Fruit fly (Drosophila melanogaster) whole organism, embryonic: ENCODE results near the gene Gcna.

Experiments
- ATbp ChIP-seq: fragments of 200-800 bp; sonication (Bioruptor generic); optimal IDR thresholded peaks from 2 replicates; lab custom pipeline; 2017; ENCODE audit warnings: missing biosample characterization, mild to moderate bottlenecking, missing genetic modification characterization, missing genetic modification reagents
- Atf-2 ChIP-seq: fragments of 200-800 bp; sonication (Bioruptor generic); optimal IDR thresholded peaks from 2 replicates; lab custom pipeline; 2016; ENCODE audit warnings: missing biosample characterization, missing genetic modification characterization
- C15 ChIP-seq: fragments of 200-800 bp; sonication (Bioruptor generic); IDR thresholded peaks from 3 replicates; pipeline ENCODE4 v1.3.6; 2022; ENCODE audit warnings: missing biosample characterization, missing genetic modification characterization
- CG15696 ChIP-seq: fragments of 200-800 bp; sonication (Bioruptor generic); optimal IDR thresholded peaks from 2 replicates; lab custom pipeline; 2019; ENCODE audit warnings: missing biosample characterization, mild to moderate bottlenecking, missing genetic modification characterization, moderate library complexity
- CG17328 ChIP-seq: fragments of 200-800 bp; sonication (Bioruptor generic); IDR thresholded peaks from 2 replicates; pipeline ENCODE4 v1.3.6; 2022; ENCODE audit warnings: missing biosample characterization, missing genetic modification characterization
- CG18262 ChIP-seq: fragments of 200-800 bp; optimal IDR thresholded peaks from 3 replicates; lab custom pipeline; 2019; ENCODE audit warnings: missing biosample characterization, mild to moderate bottlenecking, missing genetic modification characterization, moderate library complexity
- CG18764 ChIP-seq: fragments of 200-800 bp; sonication (Bioruptor generic); optimal IDR thresholded peaks from 3 replicates; lab custom pipeline; 2016; ENCODE audit warnings: missing biosample characterization, missing genetic modification characterization
- CG2120 ChIP-seq: fragments of 200-800 bp; sonication (Bioruptor generic); optimal IDR thresholded peaks from 3 replicates; lab custom pipeline; 2016; ENCODE audit warnings: missing biosample characterization, missing genetic modification characterization
- CG2712 ChIP-seq: fragments of 200-800 bp; optimal IDR thresholded peaks from 3 replicates; lab custom pipeline; 2019; ENCODE audit warnings: missing biosample characterization, mild to moderate bottlenecking, missing genetic modification characterization, moderate library complexity
- CG30020 ChIP-seq: fragments of 200-800 bp; optimal IDR thresholded peaks from 2 replicates; lab custom pipeline; 2019; ENCODE audit warnings: missing biosample characterization, mild to moderate bottlenecking, missing genetic modification characterization, moderate library complexity
- CG31224 ChIP-seq: fragments of 200-800 bp; sonication (Bioruptor generic); IDR thresholded peaks from 2 replicates; pipeline ENCODE4 v1.3.6; 2022; ENCODE audit warnings: missing biosample characterization, missing genetic modification characterization
- CG31365 ChIP-seq: fragments of 200-800 bp; sonication (Bioruptor generic); optimal IDR thresholded peaks from 2 replicates; lab custom pipeline; 2018; ENCODE audit warnings: missing biosample characterization, mild to moderate bottlenecking, missing genetic modification characterization
- CG33557 ChIP-seq: fragments of 200-800 bp; sonication (Bioruptor generic); optimal IDR thresholded peaks from 2 replicates; lab custom pipeline; 2019; ENCODE audit warnings: missing biosample characterization, mild to moderate bottlenecking, missing genetic modification characterization, moderate library complexity
- CG4282 ChIP-seq: fragments of 200-800 bp; sonication (Bioruptor generic); optimal IDR thresholded peaks from 2 replicates; lab custom pipeline; 2016; ENCODE audit warnings: missing biosample characterization, missing genetic modification characterization
- CG4730 ChIP-seq: fragments of 200-800 bp; sonication (Bioruptor generic); IDR thresholded peaks from 2 replicates; pipeline ENCODE4 v1.3.6; 2022; ENCODE audit warnings: missing biosample characterization, missing genetic modification characterization
- CG6272 ChIP-seq: fragments of 200-800 bp; sonication (Bioruptor generic); IDR thresholded peaks from 2 replicates; pipeline ENCODE4 v1.3.6; 2022; ENCODE audit warnings: missing biosample characterization, missing genetic modification characterization
- CG6765 ChIP-seq: fragments of 200-800 bp; sonication (Bioruptor generic); optimal IDR thresholded peaks from 3 replicates; lab custom pipeline; 2017; ENCODE audit warnings: missing biosample characterization, mild to moderate bottlenecking, missing genetic modification characterization
- CG7271 ChIP-seq: fragments of 200-800 bp; sonication (Bioruptor generic); optimal IDR thresholded peaks from 2 replicates; lab custom pipeline; 2018; ENCODE audit warnings: missing biosample characterization, mild to moderate bottlenecking, missing genetic modification characterization, moderate library complexity
- CG7786 ChIP-seq: fragments of 200-800 bp; sonication (Bioruptor generic); optimal IDR thresholded peaks from 2 replicates; lab custom pipeline; 2016; ENCODE audit warnings: missing biosample characterization, missing genetic modification characterization
- CG7928 ChIP-seq: fragments of 200-800 bp; sonication (Bioruptor generic); optimal IDR thresholded peaks from 2 replicates; lab custom pipeline; 2017; ENCODE audit warnings: missing biosample characterization, mild to moderate bottlenecking, missing genetic modification characterization
- CG8388 ChIP-seq: fragments of 200-800 bp; sonication (Bioruptor generic); optimal IDR thresholded peaks from 2 replicates; lab custom pipeline; 2019; ENCODE audit warnings: missing biosample characterization, mild to moderate bottlenecking, missing genetic modification characterization, moderate library complexity
- Chrac-16 ChIP-seq: fragments of 200-800 bp; sonication (Bioruptor generic); optimal IDR thresholded peaks from 3 replicates; lab custom pipeline; 2016; ENCODE audit warnings: missing biosample characterization, missing genetic modification characterization
- CoRest ChIP-seq: fragments of 200-800 bp; sonication (Bioruptor generic); optimal IDR thresholded peaks from 3 replicates; lab custom pipeline; 2018; ENCODE audit warnings: missing biosample characterization, mild to moderate bottlenecking, missing genetic modification characterization, moderate library complexity
- Drgx ChIP-seq: fragments of 200-800 bp; sonication (Bioruptor generic); IDR thresholded peaks from 2 replicates; pipeline ENCODE4 v1.3.6; 2022; ENCODE audit warnings: missing biosample characterization, missing genetic modification characterization
- E2f2 ChIP-seq: fragments of 200-800 bp; sonication (Bioruptor generic); IDR thresholded peaks from 2 replicates; pipeline ENCODE4 v1.3.6; 2022; ENCODE audit warnings: missing biosample characterization, missing genetic modification characterization
- Fer2 ChIP-seq: fragments of 200-800 bp; sonication (Bioruptor generic); optimal IDR thresholded peaks from 2 replicates; lab custom pipeline; 2018; ENCODE audit warnings: missing biosample characterization, mild to moderate bottlenecking, missing genetic modification characterization, moderate library complexity
- HLH3B ChIP-seq: fragments of 200-800 bp; sonication (Bioruptor generic); IDR thresholded peaks from 2 replicates; pipeline ENCODE4 v1.3.6; 2022; ENCODE audit warnings: missing biosample characterization, missing genetic modification characterization
- Hand ChIP-seq: fragments of 200-800 bp; sonication (Bioruptor generic); optimal IDR thresholded peaks from 2 replicates; lab custom pipeline; 2017; ENCODE audit warnings: mild to moderate bottlenecking, missing biosample characterization, missing genetic modification reagents, missing genetic modification characterization
- MTF-1 ChIP-seq: fragments of 200-800 bp; sonication (Bioruptor generic); optimal IDR thresholded peaks from 2 replicates; lab custom pipeline; 2018; ENCODE audit warnings: missing biosample characterization, mild to moderate bottlenecking, missing genetic modification characterization, borderline replicate concordance
- NFAT ChIP-seq: fragments of 200-800 bp; sonication (Bioruptor generic); IDR thresholded peaks from 2 replicates; pipeline ENCODE4 v1.3.6; 2022; ENCODE audit warnings: missing biosample characterization, missing genetic modification characterization
- Nf-YB ChIP-seq: fragments of 200-800 bp; sonication (Bioruptor generic); optimal IDR thresholded peaks from 3 replicates; lab custom pipeline; 2019; ENCODE audit warnings: missing biosample characterization, mild to moderate bottlenecking, missing genetic modification characterization, moderate library complexity
- Rfx ChIP-seq: fragments of 200-800 bp; sonication (Bioruptor generic); IDR thresholded peaks from 2 replicates; pipeline ENCODE4 v1.3.6; 2022; ENCODE audit warnings: missing biosample characterization, missing genetic modification characterization
- Sry-β ChIP-seq: fragments of 200-800 bp; sonication (Bioruptor generic); optimal IDR thresholded peaks from 2 replicates; lab custom pipeline; 2018; ENCODE audit warnings: missing biosample characterization, mild to moderate bottlenecking, missing genetic modification characterization, moderate library complexity
- bigmax ChIP-seq: fragments of 200-800 bp; sonication (Bioruptor generic); optimal IDR thresholded peaks from 2 replicates; lab custom pipeline; 2018; ENCODE audit warnings: missing biosample characterization, mild to moderate bottlenecking, missing genetic modification characterization
- bsh ChIP-seq, 2 experiments: fragments of 200-800 bp; sonication (Bioruptor generic); optimal IDR thresholded peaks; 2 replicates each; lab custom pipeline; 2017 to 2018; ENCODE audit warnings: mild to moderate bottlenecking in 2 of 2, missing biosample characterization in 2 of 2, missing genetic modification characterization in 2 of 2, moderate library complexity in 1 of 2
- btn ChIP-seq: fragments of 200-800 bp; sonication (Bioruptor generic); optimal IDR thresholded peaks from 2 replicates; lab custom pipeline; 2016; ENCODE audit warnings: missing biosample characterization, missing genetic modification characterization
- cg ChIP-seq: fragments of 200-800 bp; sonication (Bioruptor generic); optimal IDR thresholded peaks from 3 replicates; lab custom pipeline; 2019; ENCODE audit warnings: missing biosample characterization, mild to moderate bottlenecking, missing genetic modification characterization, moderate library complexity
- da ChIP-seq: fragments of 200-800 bp; sonication (Bioruptor generic); optimal IDR thresholded peaks from 2 replicates; lab custom pipeline; 2016; ENCODE audit warnings: missing biosample characterization, missing genetic modification characterization
- ems ChIP-seq: fragments of 200-800 bp; sonication (Bioruptor generic); optimal IDR thresholded peaks from 3 replicates; lab custom pipeline; 2016; ENCODE audit warnings: missing biosample characterization, missing genetic modification characterization
- fd64A ChIP-seq: fragments of 200-800 bp; sonication (Bioruptor generic); optimal IDR thresholded peaks from 3 replicates; lab custom pipeline; 2018; ENCODE audit warnings: missing biosample characterization, mild to moderate bottlenecking, missing genetic modification characterization
- lab ChIP-seq: fragments of 200-800 bp; sonication (Bioruptor generic); optimal IDR thresholded peaks from 3 replicates; lab custom pipeline; 2017; ENCODE audit warnings: missing biosample characterization, missing genetic modification characterization, mild to moderate bottlenecking, moderate library complexity, missing genetic modification reagents
- nerfin-1 ChIP-seq: fragments of 200-800 bp; sonication (Bioruptor generic); optimal IDR thresholded peaks from 3 replicates; lab custom pipeline; 2019; ENCODE audit warnings: missing biosample characterization, mild to moderate bottlenecking, missing genetic modification characterization, moderate library complexity
- pita ChIP-seq: fragments of 200-800 bp; sonication (Bioruptor generic); optimal IDR thresholded peaks from 2 replicates; lab custom pipeline; 2017; ENCODE audit warnings: missing biosample characterization, mild to moderate bottlenecking, missing genetic modification characterization
- pzg ChIP-seq: fragments of 200-800 bp; sonication (Bioruptor generic); optimal IDR thresholded peaks from 3 replicates; lab custom pipeline; 2018; ENCODE audit warnings: missing biosample characterization, mild to moderate bottlenecking, missing genetic modification characterization, moderate library complexity
- sens-2 ChIP-seq: fragments of 200-800 bp; sonication (Bioruptor generic); IDR thresholded peaks from 2 replicates; pipeline ENCODE4 v1.3.6; 2022; ENCODE audit warnings: missing biosample characterization, missing genetic modification characterization
- sima ChIP-seq: fragments of 200-800 bp; sonication (Bioruptor generic); optimal IDR thresholded peaks from 2 replicates; lab custom pipeline; 2016; ENCODE audit warnings: missing biosample characterization, missing genetic modification characterization
- tin ChIP-seq: fragments of 200-800 bp; sonication (Bioruptor generic); optimal IDR thresholded peaks from 3 replicates; lab custom pipeline; 2016; ENCODE audit warnings: missing biosample characterization, missing genetic modification characterization
- trem ChIP-seq: fragments of 200-800 bp; optimal IDR thresholded peaks from 3 replicates; lab custom pipeline; 2019; ENCODE audit warnings: missing biosample characterization, mild to moderate bottlenecking, missing genetic modification characterization, moderate library complexity
- wek ChIP-seq: fragments of 200-800 bp; sonication (Bioruptor generic); optimal IDR thresholded peaks from 3 replicates; lab custom pipeline; 2018; ENCODE audit warnings: missing biosample characterization, mild to moderate bottlenecking, missing genetic modification characterization, moderate library complexity
- zen ChIP-seq: fragments of 200-800 bp; sonication (Bioruptor generic); optimal IDR thresholded peaks from 3 replicates; lab custom pipeline; 2018; ENCODE audit warnings: missing biosample characterization, mild to moderate bottlenecking, missing genetic modification characterization, moderate library complexity

Gcna gene

dm6 chrX:1907727-1908264 lies 42.2 kb upstream of the Gcna start, which contains the start of gene mip130 (continued):
- TF ChIP-seq Fer2 (no peak), pita (GFP tag; lab: Kevin White, UChicago) (no peak), Chrac-16 (GFP tag; lab: Kevin White, UChicago) (no peak), CG6765 (no peak), CG15696 (tag; lab: Kevin White, UChicago) (peak; percentile 40), nerfin-1 (tag; lab: Kevin White, UChicago) (no peak), pzg (peak; percentile 51), bigmax (GFP tag; lab: Kevin White, UChicago) (no peak), Atf-2 (GFP tag; lab: Kevin White, UChicago) (no peak), MTF-1 (GFP tag; lab: Kevin White, UChicago) (no peak), CG31224 (GFP tag; lab: Robert Waterston, UW) (no peak), CG33557 (GFP tag; lab: Kevin White, UChicago) (no peak), CG18262 (tag; lab: Kevin White, UChicago) (peak; percentile 55), CoRest (tag; lab: Kevin White, UChicago) (peak; percentile 64), Drgx (GFP tag; lab: Robert Waterston, UW) (peak; percentile 48; the same call in 1 of the 2 replicates), CG4730 (0 out of 2 replicates have a peak, but pooled peaks have one; percentile 10), NFAT (GFP tag; lab: Robert Waterston, UW) (peak; percentile 32; the same call in 1 of the 2 replicates), sima (GFP tag; lab: Kevin White, UChicago) (no peak), CG17328 (no peak), CG30020 (tag; lab: Kevin White, UChicago) (peak; percentile 12), CG2120 (GFP tag; lab: Kevin White, UChicago) (peak; percentile 57), wek (no peak), CG2712 (peak; percentile 56), C15 (no peak), fd64A (no peak), Sry-β (no peak), Nf-YB (no peak), ems (GFP tag; lab: Kevin White, UChicago) (peak; percentile 25), CG7271 (tag; lab: Kevin White, UChicago) (no peak), zen (tag; lab: Kevin White, UChicago) (no peak), bsh (GFP tag; optimal IDR thresholded peaks at IDR 0.05; lab: Kevin White, UChicago) (peak in 1 of 2 experiments; percentile 42), ATbp (peak; percentile 53), trem (tag; lab: Kevin White, UChicago) (peak; percentile 98), CG18764 (peak; percentile 28), sens-2 (GFP tag; lab: Robert Waterston, UW) (no peak), CG4282 (GFP tag; lab: Kevin White, UChicago) (no peak), CG8388 (GFP tag; lab: Kevin White, UChicago) (peak; percentile 27), HLH3B (GFP tag; lab: Robert Waterston, UW) (peak; percentile 50; the same call in 1 of the 2 replicates), Rfx (GFP tag; lab: Robert Waterston, UW) (peak; percentile 38), cg (GFP tag; lab: Kevin White, UChicago) (no peak), lab (peak; percentile 66), CG6272 (GFP tag; lab: Robert Waterston, UW) (no peak), tin (no peak), E2f2 (GFP tag; lab: Robert Waterston, UW) (peak; percentile 47; the same call in 1 of the 2 replicates), CG7786 (GFP tag; lab: Kevin White, UChicago) (no peak), Hand (GFP tag; lab: Kevin White, UChicago) (no peak), CG7928 (GFP tag; lab: Kevin White, UChicago) (no peak), da (no peak), btn (peak; percentile 17), CG31365 (tag; lab: Kevin White, UChicago) (no peak)
